Fruit fly (Drosophila melanogaster) S2 (cell line): ENCODE data around the gene Ac13E.

Experiments
- CG8478 ChIP-seq: fragments of >200 bp; optimal IDR thresholded peaks from 2 replicates; lab custom pipeline; 2018
- CTCF ChIP-seq, 2 experiments: fragments of >200 bp; optimal IDR thresholded peaks; 2 replicates each; lab custom pipeline; 2018

dm6 chrX:15497440-15498271, 56.4 kb downstream of the Ac13E start:
- no peak for TF ChIP-seq CG8478 (lab: Kevin White, UChicago)
- no peak for TF ChIP-seq CTCF (optimal IDR thresholded peaks at IDR 0.05; lab: Kevin White, UChicago)
